Fruit fly (Drosophila melanogaster) whole organism, embryonic: ENCODE data around the gene CG31100.

Experiments used
- Antp ChIP-seq: fragments of 200-800 bp; sonication (Bioruptor generic); optimal IDR thresholded peaks from 3 replicates; lab custom pipeline; 2016; ENCODE audit warnings: missing biosample characterization, missing genetic modification characterization
- Atf3 ChIP-seq: fragments of 200-800 bp; sonication (Bioruptor generic); optimal IDR thresholded peaks from 3 replicates; lab custom pipeline; 2016; ENCODE audit warnings: missing biosample characterization, missing genetic modification characterization
- CG10209 ChIP-seq: fragments of 200-800 bp; sonication (Bioruptor generic); optimal IDR thresholded peaks from 3 replicates; lab custom pipeline; 2017; ENCODE audit warnings: missing biosample characterization, mild to moderate bottlenecking, missing genetic modification characterization, missing genetic modification reagents
- CG1024 ChIP-seq: fragments of 200-800 bp; sonication (Bioruptor generic); IDR thresholded peaks from 2 replicates; pipeline ENCODE4 v1.3.6; 2022; ENCODE audit warnings: missing biosample characterization, missing genetic modification characterization
- CG11560 ChIP-seq: fragments of 200-800 bp; sonication (Bioruptor generic); IDR thresholded peaks from 3 replicates; pipeline ENCODE4 v1.3.6; 2022; ENCODE audit warnings: missing biosample characterization, missing genetic modification characterization
- CG12769 ChIP-seq: fragments of 200-800 bp; sonication (Bioruptor generic); optimal IDR thresholded peaks from 2 replicates; lab custom pipeline; 2019; ENCODE audit warnings: missing biosample characterization, mild to moderate bottlenecking, missing genetic modification characterization, moderate library complexity
- CG13296 ChIP-seq: fragments of 200-800 bp; sonication (Bioruptor generic); optimal IDR thresholded peaks from 3 replicates; lab custom pipeline; 2018; ENCODE audit warnings: missing biosample characterization, mild to moderate bottlenecking, missing genetic modification characterization
- CG14050 ChIP-seq: fragments of 200-800 bp; sonication (Bioruptor generic); IDR thresholded peaks from 3 replicates; pipeline ENCODE4 v1.3.6; 2022; ENCODE audit warnings: missing biosample characterization, missing genetic modification characterization
- CG15073 ChIP-seq: fragments of 200-800 bp; sonication (Bioruptor generic); optimal IDR thresholded peaks from 2 replicates; lab custom pipeline; 2016; ENCODE audit warnings: missing biosample characterization, missing genetic modification characterization
- CG17361 ChIP-seq: fragments of 200-800 bp; sonication (Bioruptor generic); IDR thresholded peaks from 3 replicates; pipeline ENCODE4 v1.3.6; 2022; ENCODE audit warnings: missing biosample characterization, missing genetic modification characterization
- CG1792 ChIP-seq: fragments of 200-800 bp; sonication (Bioruptor generic); optimal IDR thresholded peaks from 2 replicates; lab custom pipeline; 2016; ENCODE audit warnings: missing biosample characterization, missing genetic modification characterization
- CG18599 ChIP-seq: fragments of 200-800 bp; sonication (Bioruptor generic); optimal IDR thresholded peaks from 3 replicates; lab custom pipeline; 2017; ENCODE audit warnings: missing biosample characterization, missing genetic modification characterization, mild to moderate bottlenecking, moderate library complexity, missing genetic modification reagents
- CG2199 ChIP-seq: fragments of 200-800 bp; sonication (Bioruptor generic); IDR thresholded peaks from 3 replicates; pipeline ENCODE4 v1.3.6; 2022; ENCODE audit warnings: missing biosample characterization, missing genetic modification characterization
- CG2202 ChIP-seq: fragments of 200-800 bp; sonication (Bioruptor generic); optimal IDR thresholded peaks from 2 replicates; lab custom pipeline; 2018; ENCODE audit warnings: missing biosample characterization, mild to moderate bottlenecking, missing genetic modification characterization
- CG2889 ChIP-seq: fragments of 200-800 bp; sonication (Bioruptor generic); IDR thresholded peaks from 3 replicates; pipeline ENCODE4 v1.3.6; 2022; ENCODE audit warnings: missing biosample characterization, missing genetic modification characterization
- CG32772 ChIP-seq: fragments of 200-800 bp; sonication (Bioruptor generic); IDR thresholded peaks from 2 replicates; pipeline ENCODE4 v1.3.6; 2022; ENCODE audit warnings: missing biosample characterization, missing genetic modification characterization
- CG33557 ChIP-seq: fragments of 200-800 bp; sonication (Bioruptor generic); optimal IDR thresholded peaks from 2 replicates; lab custom pipeline; 2019; ENCODE audit warnings: missing biosample characterization, mild to moderate bottlenecking, missing genetic modification characterization, moderate library complexity
- CG4360 ChIP-seq: fragments of 200-800 bp; sonication (Bioruptor generic); IDR thresholded peaks from 2 replicates; pipeline ENCODE4 v1.3.6; 2022; ENCODE audit warnings: missing biosample characterization, missing genetic modification characterization
- CG5245 ChIP-seq: fragments of 200-800 bp; sonication (Bioruptor generic); optimal IDR thresholded peaks from 3 replicates; lab custom pipeline; 2016; ENCODE audit warnings: missing biosample characterization, missing genetic modification characterization
- CG6654 ChIP-seq: fragments of 200-800 bp; sonication (Bioruptor generic); optimal IDR thresholded peaks from 2 replicates; lab custom pipeline; 2017; ENCODE audit warnings: missing biosample characterization, mild to moderate bottlenecking, missing genetic modification characterization
- CG8089 ChIP-seq: fragments of 200-800 bp; sonication (Bioruptor generic); optimal IDR thresholded peaks from 3 replicates; lab custom pipeline; 2016; ENCODE audit warnings: missing biosample characterization, missing genetic modification characterization
- CG9215 ChIP-seq: fragments of 200-800 bp; sonication (Bioruptor generic); IDR thresholded peaks from 2 replicates; pipeline ENCODE4 v1.3.6; 2022; ENCODE audit warnings: missing biosample characterization, missing genetic modification characterization
- CrebB ChIP-seq: fragments of 200-800 bp; sonication (Bioruptor generic); optimal IDR thresholded peaks from 3 replicates; lab custom pipeline; 2018; ENCODE audit warnings: missing biosample characterization, mild to moderate bottlenecking, missing genetic modification characterization
- D19A ChIP-seq: fragments of 200-800 bp; optimal IDR thresholded peaks from 3 replicates; lab custom pipeline; 2019; ENCODE audit warnings: missing biosample characterization, mild to moderate bottlenecking, missing genetic modification characterization, moderate library complexity
- Deaf1 ChIP-seq: fragments of 200-800 bp; optimal IDR thresholded peaks from 3 replicates; lab custom pipeline; 2019; ENCODE audit warnings: missing biosample characterization, mild to moderate bottlenecking, missing genetic modification characterization, moderate library complexity
- Dll ChIP-seq: fragments of 200-800 bp; sonication (Bioruptor generic); IDR thresholded peaks from 4 replicates; pipeline ENCODE4 v1.3.6; 2022; ENCODE audit warnings: missing biosample characterization, missing genetic modification characterization; ENCODE audit not compliant: partially characterized antibody
- Doc2 ChIP-seq: fragments of 200-800 bp; sonication (Bioruptor generic); IDR thresholded peaks from 2 replicates; pipeline ENCODE4 v1.3.6; 2022; ENCODE audit warnings: missing biosample characterization, missing genetic modification characterization
- Dref ChIP-seq: fragments of 200-800 bp; sonication (Bioruptor generic); IDR thresholded peaks from 2 replicates; pipeline ENCODE4 v1.3.6; 2022; ENCODE audit warnings: missing biosample characterization, missing genetic modification characterization
- Elba2 ChIP-seq: fragments of 200-800 bp; sonication (Bioruptor generic); optimal IDR thresholded peaks from 3 replicates; lab custom pipeline; 2016; ENCODE audit warnings: missing biosample characterization, missing genetic modification characterization
- Hey ChIP-seq: fragments of 200-800 bp; sonication (Bioruptor generic); optimal IDR thresholded peaks from 3 replicates; lab custom pipeline; 2018; ENCODE audit warnings: missing biosample characterization, mild to moderate bottlenecking, missing genetic modification characterization
- Mad ChIP-seq: fragments of 200-800 bp; sonication (Bioruptor generic); optimal IDR thresholded peaks from 2 replicates; lab custom pipeline; 2016; ENCODE audit warnings: missing biosample characterization, missing genetic modification characterization
- Mes4 ChIP-seq: fragments of 200-800 bp; sonication (Bioruptor generic); optimal IDR thresholded peaks from 2 replicates; lab custom pipeline; 2016; ENCODE audit warnings: missing biosample characterization, missing genetic modification characterization
- NFAT ChIP-seq: fragments of 200-800 bp; sonication (Bioruptor generic); IDR thresholded peaks from 2 replicates; pipeline ENCODE4 v1.3.6; 2022; ENCODE audit warnings: missing biosample characterization, missing genetic modification characterization
- Pdp1 ChIP-seq, 2 experiments: fragments of 200-800 bp; sonication (Bioruptor generic); optimal IDR thresholded peaks; 3 replicates each; lab custom pipeline; 2016; ENCODE audit warnings: missing biosample characterization in 2 of 2, missing genetic modification characterization in 2 of 2, mild to moderate bottlenecking in 1 of 2, moderate library complexity in 1 of 2
- Sin3A ChIP-seq: fragments of >200 bp; optimal IDR thresholded peaks from 2 replicates; lab custom pipeline; 2018
- abd-A ChIP-seq: fragments of 200-800 bp; sonication (Bioruptor generic); optimal IDR thresholded peaks from 3 replicates; lab custom pipeline; 2019; ENCODE audit warnings: missing biosample characterization, mild to moderate bottlenecking, missing genetic modification characterization, moderate library complexity
- amos ChIP-seq: fragments of 200-800 bp; sonication (Bioruptor generic); IDR thresholded peaks from 2 replicates; pipeline ENCODE4 v1.3.6; 2022; ENCODE audit warnings: missing biosample characterization, missing genetic modification characterization; ENCODE audit not compliant: partially characterized antibody
- corto ChIP-seq: fragments of 200-800 bp; sonication (Bioruptor generic); optimal IDR thresholded peaks from 2 replicates; lab custom pipeline; 2016; ENCODE audit warnings: missing biosample characterization, mild to moderate bottlenecking, missing genetic modification characterization, moderate library complexity
- danr ChIP-seq: fragments of 200-800 bp; sonication (Bioruptor generic); IDR thresholded peaks from 2 replicates; pipeline ENCODE4 v1.3.6; 2022; ENCODE audit warnings: missing biosample characterization, missing genetic modification characterization
- dmrt99B ChIP-seq: fragments of 200-800 bp; sonication (Bioruptor generic); optimal IDR thresholded peaks from 2 replicates; lab custom pipeline; 2018; ENCODE audit warnings: missing biosample characterization, mild to moderate bottlenecking, missing genetic modification characterization, moderate library complexity
- dysf ChIP-seq: fragments of 200-800 bp; sonication (Bioruptor generic); IDR thresholded peaks from 3 replicates; pipeline ENCODE4 v1.3.6; 2022; ENCODE audit warnings: missing biosample characterization, missing genetic modification characterization
- esg ChIP-seq: fragments of 200-800 bp; sonication (Bioruptor generic); conservative IDR thresholded peaks from 2 replicates; pipeline ENCODE4 v1.3.6; 2022; ENCODE audit warnings: missing biosample characterization, missing genetic modification characterization
- fd3F ChIP-seq: fragments of 200-800 bp; sonication (Bioruptor generic); optimal IDR thresholded peaks from 2 replicates; lab custom pipeline; 2018; ENCODE audit warnings: missing biosample characterization, mild to moderate bottlenecking, missing genetic modification characterization, moderate library complexity
- ftz-f1 ChIP-seq: fragments of 200-800 bp; sonication (Bioruptor generic); optimal IDR thresholded peaks from 2 replicates; lab custom pipeline; 2016; ENCODE audit warnings: missing biosample characterization, missing genetic modification characterization
- gcm2 ChIP-seq: fragments of 200-800 bp; sonication (Bioruptor generic); optimal IDR thresholded peaks from 2 replicates; lab custom pipeline; 2016; ENCODE audit warnings: missing biosample characterization, missing genetic modification characterization
- lola ChIP-seq, 3 experiments: fragments of >200 bp in 2 of 3; fragments of 200-800 bp in 1 of 3; sonication (Bioruptor generic) in 1 of 3; optimal IDR thresholded peaks; 2 replicates each; lab custom pipeline; 2017 to 2019; ENCODE audit warnings: missing biosample characterization in 3 of 3, missing genetic modification characterization in 3 of 3, mild to moderate bottlenecking in 1 of 3, moderate library complexity in 1 of 3
- phol ChIP-seq: fragments of 200-800 bp; sonication (Bioruptor generic); optimal IDR thresholded peaks from 3 replicates; lab custom pipeline; 2018; ENCODE audit warnings: missing biosample characterization, mild to moderate bottlenecking, missing genetic modification characterization, moderate library complexity
- slp2 ChIP-seq: fragments of 200-800 bp; sonication (Bioruptor generic); optimal IDR thresholded peaks from 2 replicates; lab custom pipeline; 2016; ENCODE audit warnings: missing biosample characterization, missing genetic modification characterization
- ssp ChIP-seq: fragments of 200-800 bp; sonication (Bioruptor generic); IDR thresholded peaks from 2 replicates; pipeline ENCODE4 v1.3.6; 2022; ENCODE audit warnings: missing biosample characterization, missing genetic modification characterization
- toy ChIP-seq: fragments of 200-800 bp; sonication (Bioruptor generic); IDR thresholded peaks from 2 replicates; pipeline ENCODE4 v1.3.6; 2022; ENCODE audit warnings: missing biosample characterization, missing genetic modification characterization
- vfl ChIP-seq: fragments of 200-800 bp; sonication (Bioruptor generic); optimal IDR thresholded peaks from 2 replicates; lab custom pipeline; 2016; ENCODE audit warnings: missing biosample characterization, missing genetic modification characterization

The CG31100 gene

dm6 chr3R:9051937-9052680 lies 48.7 kb upstream of the CG31100 start, which contains the start of gene Kdm2 (continued):
- no peak for TF ChIP-seq NFAT
- no peak for TF ChIP-seq CG9215 (GFP tag; lab: Robert Waterston, UW)
- peak; percentile 41 for TF ChIP-seq corto
- TF ChIP-seq CrebB, result no peak
- TF ChIP-seq CG11560 (tag; lab: Robert Waterston, UW), result no peak
- TF ChIP-seq CG17361 (GFP tag; lab: Robert Waterston, UW), result no peak
- TF ChIP-seq CG2889 (GFP tag; lab: Robert Waterston, UW), result no peak
- TF ChIP-seq CG33557 (GFP tag; lab: Kevin White, UChicago), result no peak
- no peak for TF ChIP-seq abd-A (tag; lab: Kevin White, UChicago)
- TF ChIP-seq CG4360, result no peak
- peak; percentile 39 for TF ChIP-seq CG13296 (GFP tag; lab: Kevin White, UChicago)
- TF ChIP-seq CG5245 (GFP tag; lab: Kevin White, UChicago), result no peak
- TF ChIP-seq Sin3A, result no peak
- TF ChIP-seq dmrt99B, result peak; percentile 1
- TF ChIP-seq CG8089, result no peak
- TF ChIP-seq lola (GFP tag; optimal IDR thresholded peaks at IDR 0.05; lab: Kevin White, UChicago), result no peak
- TF ChIP-seq phol (tag; lab: Kevin White, UChicago), result peak; percentile 58
- TF ChIP-seq CG2199 (GFP tag; lab: Robert Waterston, UW), result no peak
- TF ChIP-seq danr (GFP tag; lab: Robert Waterston, UW), result no peak
- TF ChIP-seq gcm2 (GFP tag; lab: Kevin White, UChicago), result no peak
- TF ChIP-seq CG32772 (GFP tag; lab: Robert Waterston, UW), result no peak
- TF ChIP-seq Atf3 (GFP tag; lab: Kevin White, UChicago), result no peak
- TF ChIP-seq CG15073 (GFP tag; lab: Kevin White, UChicago), result no peak
- TF ChIP-seq CG6654, result no peak
- no peak for TF ChIP-seq Doc2 (GFP tag; lab: Robert Waterston, UW)
- no peak for TF ChIP-seq CG14050 (GFP tag; lab: Robert Waterston, UW)
- peak in 1 of 2 experiments; percentile 19 for TF ChIP-seq Pdp1 (GFP tag; optimal IDR thresholded peaks at IDR 0.05; lab: Kevin White, UChicago)
- no peak for TF ChIP-seq CG1792 (GFP tag; lab: Kevin White, UChicago)
- no peak for TF ChIP-seq Antp (GFP tag; lab: Kevin White, UChicago)
- TF ChIP-seq ftz-f1 (GFP tag; lab: Kevin White, UChicago), result no peak
- no peak for TF ChIP-seq Elba2 (GFP tag; lab: Kevin White, UChicago)
- TF ChIP-seq CG12769, result no peak
- TF ChIP-seq CG10209, result no peak
- no peak for TF ChIP-seq fd3F (GFP tag; lab: Kevin White, UChicago)
- TF ChIP-seq vfl (GFP tag; lab: Kevin White, UChicago), result no peak
- no peak for TF ChIP-seq Mad
- no peak for TF ChIP-seq amos
- TF ChIP-seq CG1024 (GFP tag; lab: Robert Waterston, UW), result no peak
- TF ChIP-seq Hey (tag; lab: Kevin White, UChicago), result no peak
- no peak for TF ChIP-seq Dref (GFP tag; lab: Robert Waterston, UW)
- TF ChIP-seq Dll (GFP tag; lab: Robert Waterston, UW), result no peak
- no peak for TF ChIP-seq dysf
- no peak for TF ChIP-seq Mes4
- no peak for TF ChIP-seq D19A (tag; lab: Kevin White, UChicago)
- TF ChIP-seq Deaf1, result peak; percentile 45
- TF ChIP-seq CG18599 (GFP tag; lab: Kevin White, UChicago), result no peak
- no peak for TF ChIP-seq toy
- TF ChIP-seq esg (GFP tag; lab: Robert Waterston, UW), result no peak
- no peak for TF ChIP-seq ssp (GFP tag; lab: Robert Waterston, UW)
- TF ChIP-seq CG2202 (tag; lab: Kevin White, UChicago), result no peak
- TF ChIP-seq slp2 (GFP tag; lab: Kevin White, UChicago), result no peak
